Worm (Caenorhabditis elegans): Measurements from ENCODE around the gene ttc-36.

Gene ttc-36

DNA sequence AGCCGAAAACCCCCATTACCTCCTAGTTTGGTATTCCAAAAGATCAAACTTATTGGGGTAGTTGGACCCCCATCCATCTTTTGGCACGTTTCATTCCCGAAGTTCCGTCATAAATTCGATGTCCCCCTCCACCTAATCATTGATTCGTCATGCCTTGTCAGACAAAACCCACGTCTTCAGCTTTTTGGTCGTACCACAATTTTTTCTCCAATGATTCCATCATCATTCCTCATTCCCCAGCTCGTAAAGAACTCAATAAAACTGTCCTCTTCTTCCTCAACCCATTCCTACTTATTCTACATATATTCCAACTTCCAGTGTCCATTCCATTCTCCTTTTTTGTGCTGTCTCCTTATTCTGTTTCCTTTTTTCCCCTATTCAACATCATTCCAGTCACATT lies 18.6 kb downstream of the ttc-36 start, which contains the start of gene flp-4:
flp-4 (plus strand) TSS at position 301 of the 400 bp plus-strand sequence.
- no peak for TF ChIP-seq snpc-4 (tag; optimal IDR thresholded peaks at IDR 0.05)
- TF ChIP-seq fos-1 (tag; optimal IDR thresholded peaks at IDR 0.05): no peak
- TF ChIP-seq nhr-85 (tag): no peak
- TF ChIP-seq ets-5 (GFP tag; IDR thresholded peaks at IDR 0.05): no peak
- no peak for TF ChIP-seq nhr-12 (tag; optimal IDR thresholded peaks at IDR 0.05)
- no peak for TF ChIP-seq dpl-1 (GFP tag; optimal IDR thresholded peaks at IDR 0.05)
- no peak for TF ChIP-seq swsn-7 (tag; optimal IDR thresholded peaks at IDR 0.05)
- TF ChIP-seq ceh-8 (GFP tag; optimal IDR thresholded peaks at IDR 0.05): no peak
- no peak for TF ChIP-seq efl-1 (optimal IDR thresholded peaks at IDR 0.05)
- TF ChIP-seq efl-1 (GFP tag; optimal IDR thresholded peaks at IDR 0.05 in 1 of 2): no peak
- no peak for TF ChIP-seq C16A3.4 (tag; optimal IDR thresholded peaks at IDR 0.05)
- no peak for TF ChIP-seq unc-98 (GFP tag; IDR thresholded peaks at IDR 0.05)
- TF ChIP-seq vab-15 (tag; optimal IDR thresholded peaks at IDR 0.05): no peak
- TF ChIP-seq hlh-4 (tag; optimal IDR thresholded peaks at IDR 0.05): no peak
- TF ChIP-seq skn-1 (tag; optimal IDR thresholded peaks at IDR 0.05): no peak
- TF ChIP-seq nhr-237 (tag; optimal IDR thresholded peaks at IDR 0.05): no peak
- no peak for TF ChIP-seq fkh-8 (tag; optimal IDR thresholded peaks at IDR 0.05)
- TF ChIP-seq nhr-19 (GFP tag; conservative IDR thresholded peaks at IDR 0.05): no peak
- no peak for TF ChIP-seq zag-1 (tag; optimal IDR thresholded peaks at IDR 0.05)
- TF ChIP-seq nhr-20 (tag; optimal IDR thresholded peaks at IDR 0.05): no peak
- TF ChIP-seq rnt-1 (tag; optimal IDR thresholded peaks at IDR 0.05): no peak

DNA sequence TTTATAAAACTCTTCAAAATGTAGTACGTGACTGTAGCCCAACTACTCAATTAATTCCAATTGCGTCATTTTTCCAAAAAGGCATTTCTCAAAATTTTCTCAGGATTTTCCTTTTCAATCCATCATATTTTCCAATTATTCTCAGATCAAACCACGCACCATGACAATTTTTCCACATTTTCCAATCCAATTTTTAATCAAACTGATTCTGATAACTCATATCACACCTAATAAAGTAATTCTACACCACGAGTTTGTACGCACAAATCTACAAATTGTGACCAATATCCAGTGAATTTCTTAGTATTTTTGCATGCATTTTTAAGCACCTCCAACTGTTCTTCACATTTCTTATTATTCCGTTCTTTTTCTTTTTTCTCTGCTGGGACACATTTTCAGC lies 21.5 kb downstream of the ttc-36 start:
- TF ChIP-seq lin-14 (GFP tag; optimal IDR thresholded peaks at IDR 0.05): peak; percentile 27
- no peak for TF ChIP-seq zip-4 (GFP tag; optimal IDR thresholded peaks at IDR 0.05)
- TF ChIP-seq snu-23 (GFP tag; optimal IDR thresholded peaks at IDR 0.05): no peak
- TF ChIP-seq snpc-4 (tag; optimal IDR thresholded peaks at IDR 0.05): no peak
- TF ChIP-seq unc-62 (GFP tag; optimal IDR thresholded peaks at IDR 0.05): no peak
- TF ChIP-seq efl-1 (optimal IDR thresholded peaks at IDR 0.05): no peak
- TF ChIP-seq efl-1 (GFP tag; optimal IDR thresholded peaks at IDR 0.05 in 1 of 2): peak in 1 of 2 experiments; percentile 29
- TF ChIP-seq F16B12.6 (tag; optimal IDR thresholded peaks at IDR 0.05): no peak
- TF ChIP-seq dsc-1 (tag; optimal IDR thresholded peaks at IDR 0.05): peak; percentile 65
- no peak for TF ChIP-seq egl-27 (tag; optimal IDR thresholded peaks at IDR 0.05)

DNA sequence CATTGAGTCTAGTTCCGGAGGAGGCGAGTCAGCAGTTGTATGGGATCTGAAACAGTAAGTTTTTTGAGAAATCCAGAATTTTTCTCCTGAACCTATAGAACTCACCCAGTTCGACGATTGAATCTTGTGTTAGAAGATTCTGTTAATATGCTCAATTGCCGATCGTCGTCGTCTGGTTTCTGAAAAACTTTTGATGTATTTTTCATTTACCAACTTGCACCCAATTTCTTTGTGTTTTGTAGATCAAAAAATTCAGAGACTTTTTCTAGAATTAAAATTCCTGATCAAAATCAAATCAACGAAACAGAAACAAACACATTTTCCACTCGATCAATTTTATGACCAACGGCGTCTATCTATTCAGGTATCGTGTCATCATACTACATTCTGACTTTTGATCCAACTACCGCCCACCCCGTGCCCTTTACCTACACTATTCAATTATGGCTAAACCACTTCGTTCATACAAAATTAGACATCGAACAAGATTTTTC lies 26.6 kb downstream of the ttc-36 start, which contains the start of gene C18D1.2:
C18D1.2 (plus strand) TSS at position 444 of the 494 bp plus-strand sequence.
- TF ChIP-seq efl-1 (optimal IDR thresholded peaks at IDR 0.05): no peak
- TF ChIP-seq efl-1 (GFP tag; optimal IDR thresholded peaks at IDR 0.05 in 1 of 2): peak in 1 of 2 experiments; percentile 91
- TF ChIP-seq blmp-1 (tag; optimal IDR thresholded peaks at IDR 0.05): no peak

DNA sequence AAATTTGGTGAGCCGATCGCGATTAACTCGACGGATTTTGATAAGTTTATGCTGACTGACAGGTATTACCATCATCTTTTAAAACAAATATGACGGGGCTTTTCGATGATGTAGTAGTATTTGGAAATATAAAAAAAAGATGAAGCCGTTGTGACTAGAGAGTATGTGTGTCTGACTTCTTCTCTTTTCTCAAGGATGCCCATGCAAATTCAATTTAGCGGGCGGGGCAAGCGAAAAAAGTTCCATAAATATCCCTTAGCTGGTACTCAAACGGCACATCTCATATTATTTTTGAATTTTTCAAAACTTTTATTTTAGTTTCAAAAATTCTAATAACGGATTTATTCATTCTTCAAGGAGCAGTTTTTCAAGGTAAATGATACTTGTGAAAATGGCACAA lies 30.5 kb downstream of the ttc-36 start, which contains the start of gene stg-1:
stg-1 (minus strand) TSS at position 153 of the 400 bp plus-strand sequence.
- TF ChIP-seq unc-30 (tag; optimal IDR thresholded peaks at IDR 0.05): no peak
- TF ChIP-seq ceh-88 (GFP tag; IDR thresholded peaks at IDR 0.05): no peak
- no peak for TF ChIP-seq aha-1 (tag; optimal IDR thresholded peaks at IDR 0.05)
- TF ChIP-seq fkh-8 (tag; optimal IDR thresholded peaks at IDR 0.05): no peak
- no peak for TF ChIP-seq jun-1 (tag; optimal IDR thresholded peaks at IDR 0.05)
- no peak for TF ChIP-seq elt-2 (tag; optimal IDR thresholded peaks at IDR 0.05)
- TF ChIP-seq ceh-82 (tag; optimal IDR thresholded peaks at IDR 0.05): no peak
- no peak for TF ChIP-seq nhr-84 (tag; optimal IDR thresholded peaks at IDR 0.05)
- peak; percentile 19 for TF ChIP-seq lin-14 (GFP tag; optimal IDR thresholded peaks at IDR 0.05)
- no peak for TF ChIP-seq grh-1 (GFP tag; IDR thresholded peaks at IDR 0.05)
- TF ChIP-seq nhr-20 (tag; optimal IDR thresholded peaks at IDR 0.05): no peak
- TF ChIP-seq hlh-4 (tag; optimal IDR thresholded peaks at IDR 0.05): no peak
- peak; percentile 13 for TF ChIP-seq ces-1 (GFP tag; optimal IDR thresholded peaks at IDR 0.05)
- TF ChIP-seq pax-3 (tag; optimal IDR thresholded peaks at IDR 0.05): no peak
